Fruit fly (Drosophila melanogaster): ENCODE results near the gene Mst87F.

Mst87F gene

dm6 chr3R:13842532-13842931 is 14.7 kb upstream of the Mst87F start:
- TF ChIP-seq Ets98B (GFP tag; IDR thresholded peaks at IDR 0.05) (no peak), CG8301 (tag; optimal IDR thresholded peaks at IDR 0.05) (no peak), CG4496 (GFP tag; IDR thresholded peaks at IDR 0.05) (no peak), fd96Ca (GFP tag; IDR thresholded peaks at IDR 0.05) (no peak), CG17806 (tag; optimal IDR thresholded peaks at IDR 0.05) (no peak), CG32121 (GFP tag; IDR thresholded peaks at IDR 0.05) (no peak), EcR (GFP tag; optimal IDR thresholded peaks at IDR 0.05) (no peak), CG10348 (GFP tag; IDR thresholded peaks at IDR 0.05) (no peak), CG34367 (tag; optimal IDR thresholded peaks at IDR 0.05) (no peak), Pif1B (GFP tag; optimal IDR thresholded peaks at IDR 0.05) (no peak), CG8159 (tag; optimal IDR thresholded peaks at IDR 0.05) (no peak), CG15710 (tag; optimal IDR thresholded peaks at IDR 0.05) (no peak), D1 (tag; optimal IDR thresholded peaks at IDR 0.05) (no peak), CG12605 (GFP tag; IDR thresholded peaks at IDR 0.05) (no peak), Snoo (tag; optimal IDR thresholded peaks at IDR 0.05) (no peak), rn (GFP tag; IDR thresholded peaks at IDR 0.05) (no peak), CG14655 (GFP tag; optimal IDR thresholded peaks at IDR 0.05) (no peak)

dm6 chr3R:13840956-13841355 is 13.1 kb upstream of the Mst87F start:
- TF ChIP-seq fd96Ca (GFP tag; IDR thresholded peaks at IDR 0.05) (peak; percentile 39; the same call in 1 of the 3 replicates), EcR (GFP tag; optimal IDR thresholded peaks at IDR 0.05) (no peak), CG32121 (GFP tag; IDR thresholded peaks at IDR 0.05) (no peak), CG8159 (tag; optimal IDR thresholded peaks at IDR 0.05) (peak; percentile 69), CG13204 (GFP tag; optimal IDR thresholded peaks at IDR 0.05) (peak; percentile 20), CG9948 (tag; optimal IDR thresholded peaks at IDR 0.05) (peak; percentile 64), CG17806 (tag; optimal IDR thresholded peaks at IDR 0.05) (peak; percentile 57), rn (GFP tag; IDR thresholded peaks at IDR 0.05) (no peak), CG14655 (GFP tag; optimal IDR thresholded peaks at IDR 0.05) (peak; percentile 72), CG34367 (tag; optimal IDR thresholded peaks at IDR 0.05) (peak; percentile 62), Ets98B (GFP tag; IDR thresholded peaks at IDR 0.05) (peak; percentile 41; the same call in 1 of the 2 replicates), CG4496 (GFP tag; IDR thresholded peaks at IDR 0.05) (peak; percentile 41; the same call in 1 of the 3 replicates), Pif1B (GFP tag; optimal IDR thresholded peaks at IDR 0.05) (peak; percentile 67), Snoo (tag; optimal IDR thresholded peaks at IDR 0.05) (peak; percentile 3), D1 (tag; optimal IDR thresholded peaks at IDR 0.05) (no peak), CG15710 (tag; optimal IDR thresholded peaks at IDR 0.05) (peak; percentile 75), Pif1A (GFP tag; optimal IDR thresholded peaks at IDR 0.05) (peak; percentile 57), CG12605 (GFP tag; IDR thresholded peaks at IDR 0.05) (0 out of 2 replicates have a peak, but pooled peaks have one; percentile 36), gl (tag; optimal IDR thresholded peaks at IDR 0.05) (peak; percentile 25), CG8301 (tag; optimal IDR thresholded peaks at IDR 0.05) (peak; percentile 44), CG10348 (GFP tag; IDR thresholded peaks at IDR 0.05) (no peak)

dm6 chr3R:13839883-13840412 is 12.1 kb upstream of the Mst87F start, which contains the start of gene CG31495:
TSS of gene CG31495 (minus strand) at chr3R:13839934.
- TF ChIP-seq CG15710 (tag; optimal IDR thresholded peaks at IDR 0.05), result no peak
- no peak for TF ChIP-seq CG9948 (tag; optimal IDR thresholded peaks at IDR 0.05)
- 0 out of 2 replicates have a peak, but pooled peaks have one; percentile 17 for TF ChIP-seq Ets98B (GFP tag; IDR thresholded peaks at IDR 0.05)
- TF ChIP-seq CG13204 (GFP tag; optimal IDR thresholded peaks at IDR 0.05), result no peak
- no peak for TF ChIP-seq fd96Ca (GFP tag; IDR thresholded peaks at IDR 0.05)
- no peak for TF ChIP-seq Pif1A (GFP tag; optimal IDR thresholded peaks at IDR 0.05)
- TF ChIP-seq Pif1B (GFP tag; optimal IDR thresholded peaks at IDR 0.05), result no peak
- no peak for TF ChIP-seq CG12605 (GFP tag; IDR thresholded peaks at IDR 0.05)
- peak; percentile 23 for TF ChIP-seq CG8159 (tag; optimal IDR thresholded peaks at IDR 0.05)
- TF ChIP-seq CG14655 (GFP tag; optimal IDR thresholded peaks at IDR 0.05), result no peak
- no peak for TF ChIP-seq D1 (tag; optimal IDR thresholded peaks at IDR 0.05)

- peak; percentile 30 for TF ChIP-seq D1 (tag; optimal IDR thresholded peaks at IDR 0.05)
- no peak for TF ChIP-seq CG14655 (GFP tag; optimal IDR thresholded peaks at IDR 0.05)
Measured at dm6 chr3R:13837807-13838206, 10.0 kb upstream of the Mst87F start, which contains the start of gene Nsf2. TSS of gene Nsf2 (minus strand) at chr3R:13837991.

dm6 chr3R:13834551-13834950 is 6.7 kb upstream of the Mst87F start:
- TF ChIP-seq CG17806 (tag; optimal IDR thresholded peaks at IDR 0.05) (no peak), CG14655 (GFP tag; optimal IDR thresholded peaks at IDR 0.05) (no peak), CG9948 (tag; optimal IDR thresholded peaks at IDR 0.05) (no peak), CG4496 (GFP tag; IDR thresholded peaks at IDR 0.05) (no peak), Pif1A (GFP tag; optimal IDR thresholded peaks at IDR 0.05) (no peak), CG10348 (GFP tag; IDR thresholded peaks at IDR 0.05) (no peak), Pif1B (GFP tag; optimal IDR thresholded peaks at IDR 0.05) (no peak), CG32121 (GFP tag; IDR thresholded peaks at IDR 0.05) (no peak), CG12605 (GFP tag; IDR thresholded peaks at IDR 0.05) (no peak)

dm6 chr3R:13833515-13833914 is 5.7 kb upstream of the Mst87F start:
- no peak for TF ChIP-seq gl (tag; optimal IDR thresholded peaks at IDR 0.05)
- TF ChIP-seq D1 (tag; optimal IDR thresholded peaks at IDR 0.05), result peak; percentile 52

- peak; percentile 55; the same call in 1 of the 3 replicates for TF ChIP-seq CG4496 (GFP tag; IDR thresholded peaks at IDR 0.05)
- no peak for TF ChIP-seq D1 (tag; optimal IDR thresholded peaks at IDR 0.05)
Measured at dm6 chr3R:13832950-13833349, 5.1 kb upstream of the Mst87F start.
